Worm (Caenorhabditis elegans): Measurements from ENCODE around the gene zzz-1.

The zzz-1 gene

ce11 chrV:10858340-10858739 lies 50.6 kb downstream of the zzz-1 start (continued):
- TF ChIP-seq unc-86 (tag; optimal IDR thresholded peaks at IDR 0.05) (peak; percentile 84), efl-1 (optimal IDR thresholded peaks at IDR 0.05) (peak; percentile 43 to 61), efl-1 (GFP tag; optimal IDR thresholded peaks at IDR 0.05 in 1 of 2) (peak; percentile 32 to 93), ceh-88 (GFP tag; IDR thresholded peaks at IDR 0.05) (no peak), egl-13 (tag; optimal IDR thresholded peaks at IDR 0.05) (peak; percentile 84), sptf-1 (tag; optimal IDR thresholded peaks at IDR 0.05) (no peak), unc-30 (tag; optimal IDR thresholded peaks at IDR 0.05) (no peak), mdl-1 (tag; optimal IDR thresholded peaks at IDR 0.05) (peak; percentile 3 to 91), lin-13 (GFP tag; optimal IDR thresholded peaks at IDR 0.05) (peak; percentile 31), C34B4.2 (tag; optimal IDR thresholded peaks at IDR 0.05) (no peak), ztf-11 (tag; optimal IDR thresholded peaks at IDR 0.05) (peak in 1 of 2 experiments; percentile 49), isw-1 (GFP tag; IDR thresholded peaks at IDR 0.05) (peak; percentile 56), vab-15 (tag; optimal IDR thresholded peaks at IDR 0.05) (no peak), fos-1 (tag; optimal IDR thresholded peaks at IDR 0.05) (no peak), nhr-12 (tag; optimal IDR thresholded peaks at IDR 0.05) (no peak), hlh-17 (GFP tag; optimal IDR thresholded peaks at IDR 0.05; ENCODE audit: borderline replicate concordance) (no peak), fkh-8 (tag; optimal IDR thresholded peaks at IDR 0.05) (peak; percentile 60), unc-130 (tag; optimal IDR thresholded peaks at IDR 0.05) (peak; percentile 76), mef-2 (tag; optimal IDR thresholded peaks at IDR 0.05) (peak; percentile 78), dsc-1 (tag; optimal IDR thresholded peaks at IDR 0.05) (peak; percentile 82), pqm-1 (tag; optimal IDR thresholded peaks at IDR 0.05) (no peak), mab-9 (GFP tag; IDR thresholded peaks at IDR 0.05) (no peak), swsn-7 (tag; optimal IDR thresholded peaks at IDR 0.05) (peak; percentile 78), ztf-4 (tag; optimal IDR thresholded peaks at IDR 0.05) (peak; percentile 80), nhr-11 (tag; optimal IDR thresholded peaks at IDR 0.05) (peak; percentile 45), hlh-4 (tag; optimal IDR thresholded peaks at IDR 0.05) (no peak), C16A3.4 (tag; optimal IDR thresholded peaks at IDR 0.05) (peak; percentile 58), snpc-4 (tag; optimal IDR thresholded peaks at IDR 0.05) (peak; percentile 44), ceh-63 (GFP tag; optimal IDR thresholded peaks at IDR 0.05) (peak; percentile 61), lsy-2 (tag; optimal IDR thresholded peaks at IDR 0.05) (peak; percentile 75 to 79), lir-3 (tag; optimal IDR thresholded peaks at IDR 0.05; ENCODE audit: poor library complexity) (peak; percentile 80), nhr-77 (tag; optimal IDR thresholded peaks at IDR 0.05) (no peak), lin-15B (tag; optimal IDR thresholded peaks at IDR 0.05) (no peak), elt-2 (tag; optimal IDR thresholded peaks at IDR 0.05) (peak; percentile 11)

- TF ChIP-seq mef-2 (tag; optimal IDR thresholded peaks at IDR 0.05) (no peak), fkh-10 (GFP tag; optimal IDR thresholded peaks at IDR 0.05) (peak; percentile 72), fkh-8 (tag; optimal IDR thresholded peaks at IDR 0.05) (peak; percentile 21), nhr-20 (tag; optimal IDR thresholded peaks at IDR 0.05) (peak; percentile 37), aha-1 (tag; optimal IDR thresholded peaks at IDR 0.05) (no peak), nhr-77 (tag; optimal IDR thresholded peaks at IDR 0.05) (peak; percentile 53), nhr-47 (tag; optimal IDR thresholded peaks at IDR 0.05) (peak; percentile 34), lsy-2 (tag; optimal IDR thresholded peaks at IDR 0.05) (peak in 1 of 2 experiments; percentile 53), mab-9 (GFP tag; IDR thresholded peaks at IDR 0.05) (no peak), mdl-1 (tag; optimal IDR thresholded peaks at IDR 0.05) (no peak), mep-1 (tag; optimal IDR thresholded peaks at IDR 0.05) (no peak), nhr-19 (GFP tag; conservative IDR thresholded peaks at IDR 0.05) (0 out of 2 replicates have a peak, but pooled peaks have one; percentile 9), nhr-237 (tag; optimal IDR thresholded peaks at IDR 0.05) (no peak), snu-23 (GFP tag; optimal IDR thresholded peaks at IDR 0.05) (peak; percentile 27), lin-14 (GFP tag; optimal IDR thresholded peaks at IDR 0.05) (peak; percentile 77), swsn-7 (tag; optimal IDR thresholded peaks at IDR 0.05) (no peak), dpl-1 (GFP tag; optimal IDR thresholded peaks at IDR 0.05) (no peak), ceh-82 (tag; optimal IDR thresholded peaks at IDR 0.05) (peak in 1 of 3 experiments; percentile 15), lin-35 (GFP tag; optimal IDR thresholded peaks at IDR 0.05) (no peak), efl-1 (optimal IDR thresholded peaks at IDR 0.05) (no peak), efl-1 (GFP tag; optimal IDR thresholded peaks at IDR 0.05 in 1 of 2) (peak in 1 of 2 experiments; percentile 22), nhr-85 (tag) (peak; percentile 55), ceh-8 (GFP tag; optimal IDR thresholded peaks at IDR 0.05) (no peak), blmp-1 (tag; optimal IDR thresholded peaks at IDR 0.05) (peak; percentile 29), tlp-1 (tag; optimal IDR thresholded peaks at IDR 0.05) (no peak), skn-1 (tag; optimal IDR thresholded peaks at IDR 0.05) (no peak), tbx-2 (tag; optimal IDR thresholded peaks at IDR 0.05) (peak; percentile 46)
These were observed 51.9 kb downstream of the zzz-1 start for ce11 chrV:10856901-10857637.

Data from whole organism, L1 larva.